3 fruit fly cellular contexts compared by ENCODE assay signal in the genomic region with DNA sequence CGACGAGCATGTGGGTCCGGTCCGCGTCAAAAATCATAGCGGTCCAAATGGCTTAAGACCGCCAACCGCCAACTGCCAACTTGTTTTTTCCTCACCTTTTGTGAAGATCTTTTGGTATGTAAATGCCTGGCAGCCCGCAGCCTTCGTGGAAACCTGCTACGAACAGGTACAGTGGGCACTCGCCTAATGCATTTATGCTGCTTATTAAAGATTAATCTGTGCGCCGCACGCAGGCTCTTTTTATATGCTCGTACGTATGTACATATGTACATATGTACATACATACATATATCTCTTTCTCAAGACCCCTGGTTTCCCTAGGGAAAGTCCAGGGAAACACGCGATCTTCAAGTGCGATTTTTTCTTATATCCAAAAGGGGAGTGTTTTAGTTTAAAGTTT.
TF ChIP-seq lines count a peak whose summit lies in the region.

No protein-coding gene starts in this region.

- no peak for TF ChIP-seq CTCF in whole organism, embryonic (GFP tag; optimal IDR thresholded peaks at IDR 0.05; lab: Kevin White, UChicago)

TF ChIP-seq in whole organism, embryonic, 481 proteins besides CTCF, POLR2A, EP300 and RAD21:
- peak; percentile 40; the same call in 1 of the 2 replicates for TF ChIP-seq vvl (GFP tag; IDR thresholded peaks at IDR 0.05; lab: Robert Waterston, UW)
- TF ChIP-seq CG17328 (GFP tag; IDR thresholded peaks at IDR 0.05; lab: Robert Waterston, UW): no peak
- peak; percentile 36 for TF ChIP-seq sens (GFP tag; lab: Kevin White, UChicago)
- TF ChIP-seq BEAF-32 (GFP tag; optimal IDR thresholded peaks at IDR 0.05; lab: Kevin White, UChicago): no peak
- no peak for TF ChIP-seq CG12236 (GFP tag; optimal IDR thresholded peaks at IDR 0.05; lab: Kevin White, UChicago)
- no peak for TF ChIP-seq CG17612 (GFP tag; IDR thresholded peaks at IDR 0.05; lab: Robert Waterston, UW)
- TF ChIP-seq Drgx (GFP tag; IDR thresholded peaks at IDR 0.05; lab: Robert Waterston, UW): peak; percentile 9; the same call in 1 of the 2 replicates
- peak; percentile 77 for TF ChIP-seq grau (tag; optimal IDR thresholded peaks at IDR 0.05; lab: Kevin White, UChicago)
- TF ChIP-seq Med (GFP tag; lab: Kevin White, UChicago): peak; percentile 12
- TF ChIP-seq Rfx (GFP tag; IDR thresholded peaks at IDR 0.05; lab: Robert Waterston, UW): 0 out of 2 replicates have a peak, but pooled peaks have one; percentile 8
- TF ChIP-seq CG7372 (GFP tag; IDR thresholded peaks at IDR 0.05; lab: Robert Waterston, UW): no peak
- no peak for TF ChIP-seq croc (GFP tag; conservative IDR thresholded peaks at IDR 0.05; lab: Robert Waterston, UW)
- TF ChIP-seq NC2β (GFP tag; optimal IDR thresholded peaks at IDR 0.05; lab: Kevin White, UChicago): no peak
- TF ChIP-seq CG17385 (GFP tag; optimal IDR thresholded peaks at IDR 0.05; lab: Kevin White, UChicago): no peak
- TF ChIP-seq crol (GFP tag; IDR thresholded peaks at IDR 0.05; lab: Robert Waterston, UW): no peak

TF ChIP-seq in whole organism, prepupa, 60 proteins besides CTCF, POLR2A, EP300 and RAD21 (continues in another document):
- TF ChIP-seq CG32006 (GFP tag; optimal IDR thresholded peaks at IDR 0.05; lab: Kevin White, UChicago) (peak; percentile 10), dac (GFP tag; optimal IDR thresholded peaks at IDR 0.05; lab: Kevin White, UChicago) (no peak), Sox15 (GFP tag; optimal IDR thresholded peaks at IDR 0.05; lab: Kevin White, UChicago) (no peak), Sox14 (GFP tag; optimal IDR thresholded peaks at IDR 0.05; lab: Kevin White, UChicago) (no peak), dsx (GFP tag; optimal IDR thresholded peaks at IDR 0.05; lab: Kevin White, UChicago; ENCODE audit: poor library complexity, severe bottlenecking) (no peak), CG11902 (GFP tag; optimal IDR thresholded peaks at IDR 0.05; lab: Kevin White, UChicago) (no peak), Met (GFP tag; optimal IDR thresholded peaks at IDR 0.05; lab: Kevin White, UChicago) (no peak), pdm3 (GFP tag; optimal IDR thresholded peaks at IDR 0.05; lab: Kevin White, UChicago) (no peak), topi (GFP tag; optimal IDR thresholded peaks at IDR 0.05; lab: Kevin White, UChicago) (no peak), CG34406 (GFP tag; optimal IDR thresholded peaks at IDR 0.05; lab: Kevin White, UChicago) (no peak), Smox (GFP tag; optimal IDR thresholded peaks at IDR 0.05; lab: Kevin White, UChicago) (no peak), Sox102F (GFP tag; optimal IDR thresholded peaks at IDR 0.05; lab: Kevin White, UChicago) (no peak), Hr4 (GFP tag; optimal IDR thresholded peaks at IDR 0.05; lab: Kevin White, UChicago) (no peak), Eip75B (GFP tag; optimal IDR thresholded peaks at IDR 0.05; lab: Kevin White, UChicago) (no peak), eg (GFP tag; IDR thresholded peaks at IDR 0.05; lab: Robert Waterston, UW) (peak; percentile 45; the same call in 1 of the 3 replicates), Gug (GFP tag; IDR thresholded peaks at IDR 0.05; lab: Robert Waterston, UW) (no peak), CG6854 (GFP tag; optimal IDR thresholded peaks at IDR 0.05; lab: Kevin White, UChicago) (no peak), achi (GFP tag; optimal IDR thresholded peaks at IDR 0.05; lab: Kevin White, UChicago) (no peak), CG10669 (GFP tag; optimal IDR thresholded peaks at IDR 0.05; lab: Kevin White, UChicago) (no peak), CG8119 (GFP tag; IDR thresholded peaks at IDR 0.05; lab: Robert Waterston, UW) (no peak), acj6 (GFP tag; optimal IDR thresholded peaks at IDR 0.05; lab: Kevin White, UChicago) (no peak), CG7368 (GFP tag; optimal IDR thresholded peaks at IDR 0.05; lab: Kevin White, UChicago) (no peak), Eip78C (GFP tag; lab: Kevin White, UChicago) (peak; percentile 65), spab (GFP tag; optimal IDR thresholded peaks at IDR 0.05; lab: Kevin White, UChicago) (no peak), CG6808 (GFP tag; optimal IDR thresholded peaks at IDR 0.05; lab: Kevin White, UChicago) (no peak), CG6276 (GFP tag; optimal IDR thresholded peaks at IDR 0.05; lab: Kevin White, UChicago) (no peak), fkh (GFP tag; optimal IDR thresholded peaks at IDR 0.05; lab: Kevin White, UChicago) (no peak), CG6792 (GFP tag; optimal IDR thresholded peaks at IDR 0.05; lab: Kevin White, UChicago) (no peak), CG4318 (GFP tag; optimal IDR thresholded peaks at IDR 0.05; lab: Kevin White, UChicago) (no peak), CG9139 (GFP tag; optimal IDR thresholded peaks at IDR 0.05; lab: Kevin White, UChicago) (no peak), CG3919 (GFP tag; optimal IDR thresholded peaks at IDR 0.05; lab: Kevin White, UChicago) (no peak), Blimp-1 (GFP tag; optimal IDR thresholded peaks at IDR 0.05; lab: Kevin White, UChicago) (no peak), Ets21C (GFP tag; optimal IDR thresholded peaks at IDR 0.05; lab: Kevin White, UChicago) (no peak), esn (GFP tag; optimal IDR thresholded peaks at IDR 0.05; lab: Kevin White, UChicago) (no peak), CG6163 (GFP tag; IDR thresholded peaks at IDR 0.05; lab: Robert Waterston, UW) (peak; percentile 15; the same call in 1 of the 3 replicates), Hr38 (GFP tag; optimal IDR thresholded peaks at IDR 0.05; lab: Kevin White, UChicago) (no peak), svp (GFP tag; lab: Kevin White, UChicago) (no peak), CG11762 (GFP tag; optimal IDR thresholded peaks at IDR 0.05; lab: Kevin White, UChicago; ENCODE audit: insufficient read depth) (no peak), CG31627 (GFP tag; optimal IDR thresholded peaks at IDR 0.05; lab: Kevin White, UChicago) (no peak)

TF ChIP-seq in whole organism, pupa, 21 proteins besides CTCF, POLR2A, EP300 and RAD21:
- TF ChIP-seq Snoo (tag; optimal IDR thresholded peaks at IDR 0.05; lab: Kevin White, UChicago) (no peak), CG4496 (GFP tag; IDR thresholded peaks at IDR 0.05; lab: Robert Waterston, UW) (0 out of 3 replicates have a peak, but pooled peaks have one; percentile 19)
TF ChIP-seq in whole organism, pupa: peak in this region for 1.
